Fruit fly (Drosophila melanogaster) S2 (cell line): ENCODE data around the gene Adgf-C.

Experiments used
- CG8478 ChIP-seq: fragments of >200 bp; optimal IDR thresholded peaks from 2 replicates; lab custom pipeline; 2018
- CTCF ChIP-seq, 2 experiments: fragments of >200 bp; optimal IDR thresholded peaks; 2 replicates each; lab custom pipeline; 2018

DNA sequence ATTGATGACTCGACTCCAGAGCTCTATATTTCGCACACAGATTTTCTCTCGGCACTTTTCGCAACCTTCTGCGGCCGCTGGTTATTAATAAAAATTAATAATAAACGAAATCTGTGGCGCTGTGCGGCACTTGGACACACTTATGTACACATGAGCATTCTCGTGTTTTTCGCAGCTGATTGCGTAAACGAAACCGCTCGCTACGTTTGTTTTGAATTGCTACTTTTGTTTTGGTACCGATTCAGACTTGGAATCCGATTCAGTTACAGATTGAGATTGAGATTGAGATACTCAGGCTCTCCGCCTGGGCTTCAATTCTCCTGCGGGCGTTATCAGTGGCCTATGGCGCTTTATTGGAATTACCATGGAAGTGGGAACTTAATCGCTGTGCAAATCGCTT lies 20.6 kb upstream of the Adgf-C start:
- TF ChIP-seq CTCF (optimal IDR thresholded peaks at IDR 0.05; lab: Kevin White, UChicago) (no peak), CG8478 (lab: Kevin White, UChicago) (no peak)
